Worm (Caenorhabditis elegans) whole organism, L3 larva: Measurements from ENCODE around the gene C14F11.7.
A peak's percentile ranks its signal among the peaks of the same experiment; 100 is the strongest.

Source experiments
- R02D3.7 ChIP-seq: fragments of 150-350 bp; optimal IDR thresholded peaks from 2 replicates; lab custom pipeline; 2014; ENCODE audit warnings: missing biosample characterization, missing genetic modification characterization
- ZK546.5 ChIP-seq: sonication (generic microtip); optimal IDR thresholded peaks from 2 replicates; lab custom pipeline; 2017; ENCODE audit warnings: missing biosample characterization, missing genetic modification characterization
- ama-1 ChIP-seq: fragments of 150-350 bp; optimal IDR thresholded peaks from 2 replicates; lab custom pipeline; 2018
- ceh-16 ChIP-seq: sonication (generic microtip); optimal IDR thresholded peaks from 2 replicates; lab custom pipeline; 2017; ENCODE audit warnings: missing biosample characterization, missing genetic modification characterization
- ceh-28 ChIP-seq: fragments of 150-350 bp; optimal IDR thresholded peaks from 2 replicates; lab custom pipeline; 2014; ENCODE audit warnings: missing biosample characterization, missing genetic modification reagents, missing genetic modification characterization
- ceh-9 ChIP-seq: sonication (generic microtip); optimal IDR thresholded peaks from 2 replicates; lab custom pipeline; 2018; ENCODE audit warnings: missing biosample characterization, missing genetic modification characterization
- daf-12 ChIP-seq: fragments of 150-350 bp; optimal IDR thresholded peaks from 2 replicates; lab custom pipeline; 2014; ENCODE audit warnings: missing biosample characterization, missing genetic modification reagents, missing genetic modification characterization
- egl-5 ChIP-seq: fragments of 150-350 bp; optimal IDR thresholded peaks from 2 replicates; lab custom pipeline; 2017; ENCODE audit warnings: missing biosample characterization, missing genetic modification reagents, missing genetic modification characterization, inconsistent platforms
- elt-2 ChIP-seq: sonication (generic microtip); optimal IDR thresholded peaks from 2 replicates; lab custom pipeline; 2016; ENCODE audit warnings: missing genetic modification reagents, mild to moderate bottlenecking, missing genetic modification characterization, missing compliant biosample characterization
- elt-3 ChIP-seq, 3 experiments: fragments of 150-350 bp in 1 of 3; sonication (generic microtip) in 2 of 3; optimal IDR thresholded peaks; 2 replicates in 2 of 3; 4 replicates in 1 of 3; lab custom pipeline; 2014 to 2017; ENCODE audit warnings: missing biosample characterization in 3 of 3, missing genetic modification characterization in 3 of 3
- eor-1 ChIP-seq, 2 experiments: fragments of 150-350 bp; optimal IDR thresholded peaks; 2 replicates each; lab custom pipeline; 2014 to 2018; ENCODE audit warnings: missing biosample characterization in 2 of 2, missing genetic modification characterization in 2 of 2
- fkh-10 ChIP-seq: sonication (generic microtip); optimal IDR thresholded peaks from 2 replicates; lab custom pipeline; 2017; ENCODE audit warnings: missing biosample characterization, missing genetic modification reagents, missing genetic modification characterization
- hmg-11 ChIP-seq: sonication (generic microtip); optimal IDR thresholded peaks from 2 replicates; lab custom pipeline; 2016; ENCODE audit warnings: missing genetic modification characterization, missing compliant biosample characterization
- jun-1 ChIP-seq: fragments of 150-350 bp; optimal IDR thresholded peaks from 2 replicates; lab custom pipeline; 2014; ENCODE audit warnings: missing biosample characterization, missing genetic modification reagents, missing genetic modification characterization
- lin-39 ChIP-seq: fragments of 150-350 bp; optimal IDR thresholded peaks from 2 replicates; lab custom pipeline; 2018; ENCODE audit warnings: missing biosample characterization, missing genetic modification reagents, missing genetic modification characterization
- mdl-1 ChIP-seq: fragments of 150-350 bp; optimal IDR thresholded peaks from 2 replicates; lab custom pipeline; 2014; ENCODE audit warnings: missing biosample characterization, missing genetic modification characterization
- mml-1 ChIP-seq: fragments of 150-350 bp; sonication (generic microtip); optimal IDR thresholded peaks from 3 replicates; lab custom pipeline; 2014; ENCODE audit warnings: missing biosample characterization, missing genetic modification characterization
- nfya-1 ChIP-seq: sonication (generic microtip); optimal IDR thresholded peaks from 2 replicates; lab custom pipeline; 2017; ENCODE audit warnings: missing genetic modification characterization, mild to moderate bottlenecking, missing compliant biosample characterization, antibody characterized with exemption, moderate library complexity; ENCODE audit not compliant: insufficient read depth
- nhr-23 ChIP-seq: fragments of 150-350 bp; optimal IDR thresholded peaks from 2 replicates; lab custom pipeline; 2014; ENCODE audit warnings: missing biosample characterization, missing genetic modification reagents, missing genetic modification characterization
- nhr-25 ChIP-seq: sonication (generic microtip); optimal IDR thresholded peaks from 2 replicates; lab custom pipeline; 2017; ENCODE audit warnings: missing biosample characterization, missing genetic modification characterization
- nhr-28 ChIP-seq: fragments of 150-350 bp; optimal IDR thresholded peaks from 2 replicates; lab custom pipeline; 2014; ENCODE audit warnings: missing biosample characterization, missing genetic modification characterization
- nhr-43 ChIP-seq: sonication (generic microtip); optimal IDR thresholded peaks from 2 replicates; lab custom pipeline; 2016; ENCODE audit warnings: mild to moderate bottlenecking, missing genetic modification characterization, missing compliant biosample characterization; ENCODE audit not compliant: poor library complexity, severe bottlenecking
- nhr-67 ChIP-seq: fragments of 150-350 bp; optimal IDR thresholded peaks from 2 replicates; lab custom pipeline; 2014; ENCODE audit warnings: missing biosample characterization, missing genetic modification characterization
- nhr-76 ChIP-seq: fragments of 150-350 bp; sonication (generic microtip); optimal IDR thresholded peaks from 5 replicates; lab custom pipeline; 2014; ENCODE audit warnings: missing biosample characterization, missing genetic modification characterization
- nhr-77 ChIP-seq: fragments of 150-350 bp; optimal IDR thresholded peaks from 2 replicates; lab custom pipeline; 2014; ENCODE audit warnings: missing biosample characterization, missing genetic modification characterization
- pha-4 ChIP-seq: fragments of 150-350 bp; optimal IDR thresholded peaks from 2 replicates; lab custom pipeline; 2014; ENCODE audit warnings: missing biosample characterization, missing genetic modification reagents, missing genetic modification characterization
- pqm-1 ChIP-seq: fragments of 150-350 bp; optimal IDR thresholded peaks from 2 replicates; lab custom pipeline; 2017; ENCODE audit warnings: missing biosample characterization, missing genetic modification characterization, inconsistent platforms
- sea-2 ChIP-seq: fragments of 150-350 bp; sonication (generic microtip); optimal IDR thresholded peaks from 4 replicates; lab custom pipeline; 2014; ENCODE audit warnings: missing biosample characterization, missing genetic modification reagents, missing genetic modification characterization
- skn-1 ChIP-seq: fragments of 150-350 bp; optimal IDR thresholded peaks from 2 replicates; lab custom pipeline; 2014; ENCODE audit warnings: missing biosample characterization, missing genetic modification characterization
- tbx-2 ChIP-seq: sonication (generic microtip); optimal IDR thresholded peaks from 2 replicates; lab custom pipeline; 2016; ENCODE audit warnings: mild to moderate bottlenecking, missing genetic modification characterization, missing compliant biosample characterization
- unc-39 ChIP-seq: sonication (generic microtip); optimal IDR thresholded peaks from 4 replicates; lab custom pipeline; 2017; ENCODE audit warnings: missing biosample characterization, missing genetic modification characterization
- unc-62 ChIP-seq: fragments of 150-350 bp; sonication (generic microtip); optimal IDR thresholded peaks from 4 replicates; lab custom pipeline; 2014; ENCODE audit warnings: missing biosample characterization, missing genetic modification reagents, missing genetic modification characterization
- ztf-11 ChIP-seq: fragments of 150-350 bp; optimal IDR thresholded peaks from 2 replicates; lab custom pipeline; 2014; ENCODE audit warnings: missing biosample characterization, missing genetic modification characterization
- ztf-4 ChIP-seq: fragments of 150-350 bp; optimal IDR thresholded peaks from 2 replicates; lab custom pipeline; 2014; ENCODE audit warnings: missing biosample characterization, missing genetic modification characterization

Gene C14F11.7

DNA sequence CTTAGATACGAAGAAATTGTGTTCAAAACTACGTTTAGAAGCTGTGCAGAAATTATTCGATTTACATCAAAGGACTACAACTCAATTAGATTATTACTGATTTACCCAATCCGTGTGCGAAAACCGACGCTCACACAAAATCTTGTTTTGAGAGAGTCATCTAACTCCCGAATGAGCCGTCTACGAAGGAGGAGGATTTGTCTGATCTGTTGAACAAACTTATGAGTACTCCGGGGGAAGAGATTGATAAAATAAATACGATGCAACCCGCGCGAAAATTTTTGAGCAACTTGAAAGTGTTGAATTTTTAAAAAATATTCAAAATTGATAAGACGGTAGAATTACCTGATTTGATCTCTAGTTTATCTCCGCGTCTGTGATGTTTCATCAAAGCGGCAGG is 43.0 kb upstream of the C14F11.7 start:
- TF ChIP-seq nhr-23 (tag; lab: Kevin White, UChicago) (peak; percentile 14), ceh-16 (tag; lab: Kevin White, UChicago) (no peak)

DNA sequence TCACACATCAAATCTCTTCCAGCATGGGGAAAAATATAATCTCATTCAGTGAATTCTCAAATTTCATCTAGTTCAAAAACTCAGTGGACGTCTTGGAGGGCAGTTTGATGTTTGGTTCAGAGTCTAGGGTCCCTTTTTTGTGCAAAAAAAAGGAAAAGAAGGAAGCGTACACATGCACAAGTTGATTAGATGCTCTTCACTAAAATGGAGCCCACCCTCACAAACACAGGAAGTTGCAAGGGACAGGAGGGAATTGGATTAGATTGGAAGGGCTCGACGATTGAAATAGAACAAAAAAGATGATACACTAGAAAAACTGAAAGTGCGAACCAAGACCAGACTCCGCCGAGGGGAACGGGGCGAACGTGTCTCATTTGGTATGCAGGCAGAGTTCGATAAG is 42.5 kb upstream of the C14F11.7 start:
- TF ChIP-seq ztf-11 (tag; lab: Kevin White, UChicago) (no peak), fkh-10 (GFP tag; lab: Kevin White, UChicago) (peak; percentile 64), sea-2 (GFP tag; lab: Kevin White, UChicago) (no peak)

DNA sequence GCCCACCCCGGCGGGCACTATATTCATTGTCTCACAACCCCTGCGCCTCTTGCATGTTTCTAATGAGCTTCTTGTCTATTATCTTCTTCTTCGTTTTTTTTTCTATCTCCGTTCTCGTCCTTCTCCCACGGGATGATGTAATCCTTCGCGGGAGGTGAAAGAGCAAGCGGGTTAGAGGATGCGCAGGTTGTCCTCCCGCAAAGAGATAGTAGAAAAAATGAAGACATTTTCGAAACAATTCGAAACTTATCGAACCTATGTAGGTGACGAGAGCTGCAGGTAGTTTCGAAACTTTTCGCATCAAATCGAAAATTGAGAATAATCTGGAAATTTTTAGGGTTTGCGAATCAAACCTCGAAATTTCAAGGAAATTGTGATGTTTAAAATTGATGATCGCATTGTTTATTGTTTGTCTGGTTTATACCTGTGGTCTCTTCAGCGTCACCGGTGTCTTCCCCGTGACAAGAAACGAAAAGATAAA is 41.9 kb upstream of the C14F11.7 start:
- TF ChIP-seq R02D3.7 (tag; lab: Kevin White, UChicago), result peak; percentile 1
- TF ChIP-seq pqm-1 (tag; lab: Kevin White, UChicago), result peak; percentile 18
- no peak for TF ChIP-seq ceh-28
- TF ChIP-seq pha-4 (tag; lab: Kevin White, UChicago), result peak; percentile 60
- TF ChIP-seq tbx-2 (tag; lab: Kevin White, UChicago), result peak; percentile 0
- TF ChIP-seq skn-1 (tag; lab: Kevin White, UChicago), result no peak
- TF ChIP-seq mml-1, result no peak
- no peak for TF ChIP-seq nhr-67 (tag; lab: Kevin White, UChicago)
- no peak for TF ChIP-seq ceh-16 (tag; lab: Kevin White, UChicago)
- peak; percentile 44 for TF ChIP-seq unc-62 (GFP tag; lab: Kevin White, UChicago)
- peak; percentile 44 for TF ChIP-seq nhr-25 (tag; lab: Kevin White, UChicago)
- TF ChIP-seq nhr-23 (tag; lab: Kevin White, UChicago), result peak; percentile 71
- TF ChIP-seq nhr-77 (tag; lab: Kevin White, UChicago), result no peak
- peak; percentile 84 for TF ChIP-seq elt-2 (tag; lab: Kevin White, UChicago)
- TF ChIP-seq elt-3 (tag; optimal IDR thresholded peaks at IDR 0.05; lab: Kevin White, UChicago), result peak in 1 of 3 experiments; percentile 46
- TF ChIP-seq nfya-1, result peak; percentile 40

DNA sequence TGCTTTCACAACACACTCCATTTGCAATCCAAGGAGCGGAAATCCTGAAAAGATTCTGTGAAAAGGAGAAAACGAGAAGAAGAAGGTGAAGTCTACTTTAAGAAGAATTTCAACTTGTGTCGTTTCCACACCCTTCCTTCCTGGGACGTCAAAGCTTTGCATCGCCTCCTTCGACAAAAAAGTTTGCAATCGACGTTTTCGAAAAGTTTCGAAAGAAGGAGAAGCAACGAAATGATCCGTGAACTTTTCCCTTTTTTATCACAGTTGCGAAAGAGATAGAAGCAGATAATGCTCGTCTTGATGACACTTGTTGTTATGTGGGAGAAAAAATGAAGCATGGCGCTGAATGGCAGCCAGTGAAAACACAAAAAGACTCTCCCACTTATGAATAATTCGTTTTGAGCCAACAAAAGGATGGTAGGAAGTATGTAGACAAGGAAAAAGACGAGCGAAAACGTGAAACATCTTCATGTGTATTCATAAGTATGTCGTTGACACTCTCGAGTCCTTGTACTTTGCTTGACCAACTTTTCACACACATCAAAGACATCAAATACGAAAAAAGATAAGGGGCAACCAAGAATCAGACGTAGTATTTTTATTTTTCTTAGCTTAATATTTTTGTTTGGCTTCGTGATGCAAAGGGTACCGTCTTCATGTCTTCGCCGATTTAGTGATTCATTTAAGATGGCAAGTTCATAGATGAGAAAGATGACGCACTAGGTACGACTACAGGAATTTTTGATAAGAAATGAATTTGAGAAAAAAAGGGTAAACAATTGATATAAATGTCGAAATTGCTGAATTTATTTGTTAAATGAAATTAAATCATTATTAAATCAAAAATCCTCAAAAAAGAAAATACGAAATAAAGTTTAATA is 40.7 kb upstream of the C14F11.7 start:
- TF ChIP-seq nfya-1 (peak; percentile 14), ceh-9 (no peak), eor-1 (tag; optimal IDR thresholded peaks at IDR 0.05; lab: Kevin White, UChicago) (no peak), nhr-77 (tag; lab: Kevin White, UChicago) (no peak), nhr-43 (no peak), pha-4 (tag; lab: Kevin White, UChicago) (no peak), sea-2 (GFP tag; lab: Kevin White, UChicago) (no peak), mdl-1 (no peak), ceh-16 (tag; lab: Kevin White, UChicago) (no peak), nhr-28 (tag; lab: Kevin White, UChicago) (no peak), ama-1 (lab: Kevin White, UChicago) (no peak), elt-2 (tag; lab: Kevin White, UChicago) (peak; percentile 53), fkh-10 (GFP tag; lab: Kevin White, UChicago) (peak; percentile 18), egl-5 (peak; percentile 11), lin-39 (no peak), ztf-4 (no peak), ceh-28 (no peak), mml-1 (no peak), nhr-23 (tag; lab: Kevin White, UChicago) (no peak), pqm-1 (tag; lab: Kevin White, UChicago) (peak; percentile 32), nhr-25 (tag; lab: Kevin White, UChicago) (no peak), nhr-76 (tag; lab: Kevin White, UChicago) (no peak), elt-3 (tag; optimal IDR thresholded peaks at IDR 0.05; lab: Kevin White, UChicago) (no peak)

DNA sequence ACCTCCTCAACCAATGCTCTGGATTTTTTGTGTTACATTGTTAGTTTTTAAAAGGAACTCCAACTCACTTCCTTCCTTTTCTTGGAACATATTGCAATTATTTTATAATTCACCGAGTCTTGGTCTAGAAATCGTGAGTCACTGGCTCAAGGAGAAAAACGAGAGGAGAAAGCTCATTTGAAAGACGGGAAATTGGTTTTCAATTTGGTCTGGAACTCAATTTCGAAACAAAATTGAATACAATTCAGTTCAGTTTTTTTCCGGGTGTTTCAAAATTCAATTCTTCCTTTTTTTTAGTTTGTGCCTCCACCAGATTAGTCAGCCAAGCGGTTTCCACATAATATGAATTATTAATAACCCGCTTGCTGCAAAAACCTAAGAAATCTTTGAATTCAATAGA is 39.5 kb upstream of the C14F11.7 start:
- TF ChIP-seq fkh-10 (GFP tag; lab: Kevin White, UChicago) (peak; percentile 40), nhr-28 (tag; lab: Kevin White, UChicago) (no peak)

DNA sequence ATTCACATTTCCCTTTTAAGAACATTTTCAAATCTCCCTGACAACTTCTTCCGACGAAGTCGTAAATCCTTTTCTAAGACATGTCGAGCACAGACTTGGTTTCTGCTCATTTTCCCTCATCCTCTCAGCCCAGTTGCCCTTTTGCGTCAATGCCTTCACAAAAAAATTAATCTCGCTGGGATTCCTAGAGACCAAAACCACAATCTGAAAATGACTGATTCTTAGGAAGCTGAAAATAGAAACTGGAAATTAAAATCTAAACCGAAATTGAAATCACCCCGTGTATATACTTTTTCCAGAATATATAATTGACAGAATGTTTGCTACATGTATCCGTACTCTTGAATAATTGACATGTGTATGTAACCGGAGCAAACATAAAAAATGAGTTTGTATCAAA is 38.6 kb upstream of the C14F11.7 start:
- TF ChIP-seq jun-1 (tag; lab: Kevin White, UChicago) (no peak), R02D3.7 (tag; lab: Kevin White, UChicago) (no peak), pha-4 (tag; lab: Kevin White, UChicago) (no peak), hmg-11 (tag; lab: Kevin White, UChicago) (no peak), ZK546.5 (tag; lab: Kevin White, UChicago) (no peak), skn-1 (tag; lab: Kevin White, UChicago) (no peak), unc-39 (tag; lab: Kevin White, UChicago) (no peak), daf-12 (tag; lab: Kevin White, UChicago) (no peak), nfya-1 (no peak), elt-3 (tag; optimal IDR thresholded peaks at IDR 0.05; lab: Kevin White, UChicago) (no peak)
- TF ChIP-seq, all 47 proteins: peak for 0
